Worm (Caenorhabditis elegans) whole organism, L4 larva: ENCODE data around the gene nlp-43.

Source experiments
- ZK546.5 ChIP-seq, 2 experiments: sonication (generic microtip); optimal IDR thresholded peaks; 2 replicates each; lab custom pipeline; 2017; ENCODE audit warnings: missing biosample characterization in 2 of 2, missing genetic modification characterization in 2 of 2
- arid-1 ChIP-seq: fragments of 200-800 bp; sonication (Bioruptor generic); conservative IDR thresholded peaks from 2 replicates; pipeline ENCODE4 v1.3.6; 2022; ENCODE audit warnings: missing genetic modification reagents, missing genetic modification characterization, missing compliant biosample characterization
- ces-1 ChIP-seq: fragments of 150-350 bp; sonication (generic microtip); optimal IDR thresholded peaks from 4 replicates; lab custom pipeline; 2014; ENCODE audit warnings: missing biosample characterization, missing genetic modification reagents, missing genetic modification characterization
- egl-27 ChIP-seq: sonication (generic microtip); optimal IDR thresholded peaks from 3 replicates; lab custom pipeline; 2017; ENCODE audit warnings: missing biosample characterization, missing genetic modification reagents, missing genetic modification characterization
- jun-1 ChIP-seq: fragments of 150-350 bp; optimal IDR thresholded peaks from 2 replicates; lab custom pipeline; 2014; ENCODE audit warnings: missing biosample characterization, missing genetic modification reagents, missing genetic modification characterization
- lir-3 ChIP-seq: sonication (generic microtip); optimal IDR thresholded peaks from 2 replicates; lab custom pipeline; 2016; ENCODE audit warnings: mild to moderate bottlenecking, missing genetic modification characterization, missing compliant biosample characterization
- nhr-25 ChIP-seq: sonication (generic microtip); optimal IDR thresholded peaks from 2 replicates; lab custom pipeline; 2017; ENCODE audit warnings: missing genetic modification characterization, mild to moderate bottlenecking, missing compliant biosample characterization, antibody characterized with exemption, moderate library complexity, borderline replicate concordance; ENCODE audit not compliant: insufficient read depth
- nhr-48 ChIP-seq: sonication (generic microtip); optimal IDR thresholded peaks from 2 replicates; lab custom pipeline; 2016; ENCODE audit warnings: mild to moderate bottlenecking, missing genetic modification characterization, missing compliant biosample characterization
- snpc-4 ChIP-seq: fragments of 150-350 bp; optimal IDR thresholded peaks from 2 replicates; lab custom pipeline; 2014; ENCODE audit warnings: missing biosample characterization, missing genetic modification characterization
- unc-62 ChIP-seq, 3 experiments: fragments of 150-350 bp in 1 of 3; sonication (generic microtip); optimal IDR thresholded peaks in 2 of 3; peaks in 1 of 3; 1 replicate in 1 of 3; 2 replicates in 2 of 3; lab custom pipeline; 2014 to 2017; ENCODE audit warnings: missing biosample characterization in 3 of 3, missing genetic modification characterization in 3 of 3, missing genetic modification reagents in 3 of 3, missing genotype in 1 of 3

DNA sequence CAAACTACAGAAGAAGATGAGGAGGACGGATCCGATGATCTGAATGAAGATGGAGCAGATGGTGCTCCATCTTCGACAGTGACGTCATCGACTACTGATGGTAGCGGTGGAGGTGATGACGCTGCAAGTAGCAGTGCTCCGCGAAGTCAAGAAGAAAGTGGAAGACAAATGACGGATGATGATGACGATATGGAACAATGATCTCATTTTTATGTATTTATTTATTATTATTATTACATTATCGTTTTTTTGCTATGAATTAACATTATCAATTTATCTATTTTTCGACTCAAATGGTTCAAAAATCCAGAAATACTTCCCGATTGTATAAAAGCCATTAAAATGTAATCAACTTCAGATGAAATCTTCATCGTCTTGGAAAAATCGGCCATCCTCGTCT is 20.5 kb upstream of the nlp-43 start, which contains the start of gene R144.3:
- no peak for TF ChIP-seq ZK546.5 (tag; optimal IDR thresholded peaks at IDR 0.05; lab: Kevin White, UChicago)
- no peak for TF ChIP-seq nhr-48 (tag; lab: Kevin White, UChicago)
- TF ChIP-seq egl-27, result no peak
- TF ChIP-seq ces-1 (GFP tag; lab: Kevin White, UChicago), result no peak
- TF ChIP-seq nhr-25 (tag; lab: Kevin White, UChicago), result no peak
- no peak for TF ChIP-seq lir-3 (tag; lab: Kevin White, UChicago)
- no peak for TF ChIP-seq unc-62 (GFP tag; optimal IDR thresholded peaks at IDR 0.05 in 1 of 2; lab: Kevin White, UChicago)
- TF ChIP-seq unc-62 (tag; optimal IDR thresholded peaks at IDR 0.05; lab: Kevin White, UChicago), result no peak
- no peak for TF ChIP-seq jun-1 (tag; lab: Kevin White, UChicago)
- TF ChIP-seq snpc-4 (tag; lab: Kevin White, UChicago), result no peak
- no peak for TF ChIP-seq arid-1 (GFP tag; lab: Robert Waterston, UW)
